Worm (Caenorhabditis elegans): ENCODE results near the gene C46F11.4.

ce11 chrIII:3692516-3692915, 28.4 kb upstream of the C46F11.4 start:
- TF ChIP-seq nhr-237 (tag; optimal IDR thresholded peaks at IDR 0.05) (no peak), ztf-11 (tag; optimal IDR thresholded peaks at IDR 0.05) (no peak), elt-1 (tag; optimal IDR thresholded peaks at IDR 0.05; ENCODE audit: borderline replicate concordance, insufficient read depth) (no peak)

All from whole organism, mixed stage, embryonic.